Fruit fly (Drosophila melanogaster): ENCODE measurements around the gene dachs.

dachs gene

dm6 chr2L:8528318-8528717 is 61.7 kb downstream of the dachs start, which contains the start of the genes lmgA and lmgB:
Gene lmgA (minus strand): TSS chr2L:8528618.
Gene lmgB (minus strand): TSS chr2L:8528618.
- TF ChIP-seq CG8478 (optimal IDR thresholded peaks at IDR 0.05) = no peak
- no peak for TF ChIP-seq CTCF (optimal IDR thresholded peaks at IDR 0.05)

DNA sequence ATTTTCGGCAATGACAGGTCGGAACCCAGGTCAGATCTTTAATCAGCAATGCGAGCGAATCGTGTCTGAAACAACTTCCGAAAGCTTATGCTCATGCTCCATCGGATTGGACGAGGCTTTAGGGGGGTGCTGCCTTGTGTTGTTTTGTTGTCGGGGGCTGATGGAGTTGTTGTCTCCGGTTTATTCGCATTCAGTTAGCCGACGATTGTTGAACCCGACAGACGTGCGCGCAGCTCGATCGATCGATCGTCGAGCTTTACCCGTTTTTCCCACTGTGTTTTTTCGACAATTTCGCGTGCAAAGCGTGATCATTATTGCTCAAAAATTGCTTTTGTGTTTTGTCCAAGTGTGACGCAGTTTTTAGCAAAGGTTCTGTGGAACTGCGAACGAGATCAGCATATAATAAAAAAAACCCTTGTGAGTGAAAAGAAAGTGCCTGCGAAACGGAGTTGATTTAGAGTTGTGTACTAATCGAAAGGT is 62.4 kb downstream of the dachs start, which contains the start of gene CG17834:
Gene CG17834, plus strand, starts transcription at position 191 of the 480 bp plus-strand sequence.
- TF ChIP-seq CG8478 (optimal IDR thresholded peaks at IDR 0.05) = no peak

DNA sequence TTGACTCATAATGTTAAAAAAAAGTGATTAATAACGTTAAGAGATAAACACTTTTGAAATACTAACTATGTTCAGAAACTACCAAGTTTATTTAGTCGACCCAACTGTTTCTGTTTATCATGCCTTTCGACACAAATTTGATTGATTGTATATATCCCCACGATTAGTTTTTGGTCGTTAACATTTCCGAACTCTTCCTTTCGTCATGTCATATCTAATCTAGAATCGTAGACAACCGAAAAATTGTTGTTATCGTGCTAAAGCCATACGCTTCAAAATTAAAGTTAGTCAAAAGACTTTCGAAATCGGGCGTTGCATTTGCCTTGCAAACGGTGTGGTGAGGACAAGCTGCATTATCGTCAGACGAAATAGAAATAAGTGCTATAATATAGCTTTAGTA is 63.6 kb downstream of the dachs start:
- no peak for TF ChIP-seq CTCF (optimal IDR thresholded peaks at IDR 0.05)
- TF ChIP-seq CG8478 (optimal IDR thresholded peaks at IDR 0.05) = no peak

- no peak for TF ChIP-seq CTCF (optimal IDR thresholded peaks at IDR 0.05)
- no peak for TF ChIP-seq CG8478 (optimal IDR thresholded peaks at IDR 0.05)
These were observed 66.2 kb downstream of the dachs start for dm6 chr2L:8532790-8533189.

- TF ChIP-seq CTCF (optimal IDR thresholded peaks at IDR 0.05) = no peak
- TF ChIP-seq CG8478 (optimal IDR thresholded peaks at IDR 0.05) = no peak
These were observed 67.0 kb downstream of the dachs start for dm6 chr2L:8533632-8534031.

dm6 chr2L:8534118-8534514 is 67.5 kb downstream of the dachs start:
- TF ChIP-seq CTCF (optimal IDR thresholded peaks at IDR 0.05) (no peak), CG8478 (optimal IDR thresholded peaks at IDR 0.05) (no peak)

dm6 chr2L:8534515-8535295 is 68.1 kb downstream of the dachs start:
- TF ChIP-seq CG8478 (optimal IDR thresholded peaks at IDR 0.05) (no peak), CTCF (optimal IDR thresholded peaks at IDR 0.05) (no peak)

- TF ChIP-seq CTCF (optimal IDR thresholded peaks at IDR 0.05) = no peak
These were observed 69.0 kb downstream of the dachs start for dm6 chr2L:8535394-8536176.
